Worm (Caenorhabditis elegans) whole organism, young adult: ENCODE results near the gene C56G2.4.

Experiments used
- B0336.3 ChIP-seq: fragments of 200-800 bp; sonication (Bioruptor generic); IDR thresholded peaks from 2 replicates; pipeline ENCODE4 v1.3.6; 2022; ENCODE audit warnings: missing genetic modification characterization, missing compliant biosample characterization
- C06A6.2 ChIP-seq: fragments of 200-800 bp; sonication (Bioruptor generic); conservative IDR thresholded peaks from 2 replicates; pipeline ENCODE4 v1.3.6; 2022; ENCODE audit warnings: missing genetic modification characterization, missing compliant biosample characterization
- F10E7.11 ChIP-seq: sonication (generic microtip); optimal IDR thresholded peaks from 2 replicates; lab custom pipeline; 2017; ENCODE audit warnings: mild to moderate bottlenecking, missing genetic modification characterization, moderate library complexity, missing compliant biosample characterization
- K12H6.12 ChIP-seq: fragments of 200-800 bp; sonication (Bioruptor generic); optimal IDR thresholded peaks from 2 replicates; lab custom pipeline; 2018; ENCODE audit warnings: mild to moderate bottlenecking, missing genetic modification characterization, missing compliant biosample characterization
- T26A5.8 ChIP-seq: sonication (generic microtip); optimal IDR thresholded peaks from 2 replicates; lab custom pipeline; 2016; ENCODE audit warnings: missing genetic modification characterization, missing compliant biosample characterization
- Y53F4B.3 ChIP-seq: fragments of 200-800 bp; sonication (Bioruptor generic); IDR thresholded peaks from 2 replicates; pipeline ENCODE4 v1.3.6; 2022; ENCODE audit warnings: missing genetic modification reagents, missing genetic modification characterization, missing compliant biosample characterization
- akir-1 ChIP-seq: fragments of 200-800 bp; sonication (Bioruptor generic); optimal IDR thresholded peaks from 2 replicates; lab custom pipeline; 2018; ENCODE audit warnings: mild to moderate bottlenecking, missing genetic modification characterization, moderate library complexity, missing compliant biosample characterization
- ama-1 ChIP-seq, 3 experiments: fragments of 150-350 bp in 1 of 3; sonication (generic microtip) in 2 of 3; optimal IDR thresholded peaks; 2 replicates each; lab custom pipeline; 2014 to 2018; ENCODE audit warnings: missing biosample characterization in 2 of 3, missing genetic modification characterization in 2 of 3, missing genetic modification reagents in 2 of 3
- atf-7 ChIP-seq: sonication (generic microtip); optimal IDR thresholded peaks from 2 replicates; lab custom pipeline; 2017; ENCODE audit warnings: mild to moderate bottlenecking, missing genetic modification characterization, missing compliant biosample characterization
- athp-1 ChIP-seq: sonication (generic microtip); optimal IDR thresholded peaks from 2 replicates; lab custom pipeline; 2017; ENCODE audit warnings: mild to moderate bottlenecking, missing genetic modification characterization, missing compliant biosample characterization
- attf-3 ChIP-seq: fragments of 200-800 bp; sonication (Bioruptor generic); conservative IDR thresholded peaks from 2 replicates; pipeline ENCODE4 v1.3.6; 2022; ENCODE audit warnings: missing genetic modification reagents, missing genetic modification characterization, missing compliant biosample characterization
- bed-2 ChIP-seq: fragments of 200-800 bp; sonication (Bioruptor generic); IDR thresholded peaks from 2 replicates; pipeline ENCODE4 v1.3.6; 2022; ENCODE audit warnings: missing genetic modification reagents, missing genetic modification characterization, missing compliant biosample characterization
- ccch-3 ChIP-seq: fragments of 200-800 bp; sonication (Bioruptor generic); optimal IDR thresholded peaks from 2 replicates; lab custom pipeline; 2018; ENCODE audit warnings: mild to moderate bottlenecking, missing genetic modification characterization, missing compliant biosample characterization
- cebp-1 ChIP-seq, 2 experiments: fragments of 200-800 bp in 1 of 2; sonication (Bioruptor generic) in 1 of 2; sonication (generic microtip) in 1 of 2; IDR thresholded peaks in 1 of 2; optimal IDR thresholded peaks in 1 of 2; 2 replicates each; pipeline versions ENCODE4 v1.3.6 to Lab custom; 2017 to 2022; ENCODE audit warnings: missing compliant biosample characterization in 2 of 2, missing genetic modification characterization in 2 of 2, mild to moderate bottlenecking in 1 of 2, missing genetic modification reagents in 1 of 2, moderate library complexity in 1 of 2
- cebp-2 ChIP-seq: fragments of 200-800 bp; sonication (Bioruptor generic); IDR thresholded peaks from 2 replicates; pipeline ENCODE4 v1.3.6; 2022; ENCODE audit warnings: missing genetic modification characterization, missing compliant biosample characterization
- ceh-91 ChIP-seq: fragments of 200-800 bp; sonication (Bioruptor generic); IDR thresholded peaks from 2 replicates; pipeline ENCODE4 v1.3.6; 2022; ENCODE audit warnings: missing genetic modification reagents, missing genetic modification characterization, missing compliant biosample characterization
- dpff-1 ChIP-seq: sonication (generic microtip); optimal IDR thresholded peaks from 2 replicates; lab custom pipeline; 2017; ENCODE audit warnings: mild to moderate bottlenecking, missing genetic modification characterization, missing compliant biosample characterization
- efl-1 ChIP-seq: fragments of 150-350 bp; optimal IDR thresholded peaks from 2 replicates; lab custom pipeline; 2014; ENCODE audit warnings: missing biosample characterization, missing genetic modification reagents, missing genetic modification characterization
- ekl-4 ChIP-seq: fragments of 200-800 bp; sonication (Bioruptor generic); IDR thresholded peaks from 2 replicates; pipeline ENCODE4 v1.3.6; 2022; ENCODE audit warnings: missing genetic modification reagents, missing genetic modification characterization, missing compliant biosample characterization
- him-1 ChIP-seq: sonication (generic microtip); optimal IDR thresholded peaks from 2 replicates; lab custom pipeline; 2016; ENCODE audit warnings: missing genotype, missing genetic modification reagents, missing genetic modification characterization, missing compliant biosample characterization
- hlh-12 ChIP-seq: sonication (generic microtip); optimal IDR thresholded peaks from 2 replicates; lab custom pipeline; 2016; ENCODE audit warnings: missing genetic modification characterization, missing compliant biosample characterization
- let-526 ChIP-seq: fragments of 200-800 bp; sonication (Bioruptor generic); IDR thresholded peaks from 2 replicates; pipeline ENCODE4 v1.3.6; 2022; ENCODE audit warnings: missing genetic modification reagents, missing genetic modification characterization, missing compliant biosample characterization
- let-607 ChIP-seq, 2 experiments: fragments of 200-800 bp in 1 of 2; sonication (Bioruptor generic) in 1 of 2; sonication (generic microtip) in 1 of 2; optimal IDR thresholded peaks; 2 replicates each; lab custom pipeline; 2016 to 2018; ENCODE audit warnings: mild to moderate bottlenecking in 2 of 2, missing compliant biosample characterization in 2 of 2, missing genetic modification characterization in 2 of 2, moderate library complexity in 2 of 2, missing genotype in 1 of 2
- lin-26 ChIP-seq: fragments of 200-800 bp; sonication (Bioruptor generic); IDR thresholded peaks from 2 replicates; pipeline ENCODE4 v1.3.6; 2022; ENCODE audit warnings: missing genetic modification reagents, missing genetic modification characterization, missing compliant biosample characterization
- lin-35 ChIP-seq, 3 experiments: fragments of 150-350 bp in 2 of 3; sonication (generic microtip) in 1 of 3; optimal IDR thresholded peaks; 2 replicates each; lab custom pipeline; 2014 to 2018; ENCODE audit warnings: missing biosample characterization in 3 of 3, missing genetic modification characterization in 3 of 3, missing genetic modification reagents in 3 of 3
- lin-40 ChIP-seq: sonication (generic microtip); optimal IDR thresholded peaks from 2 replicates; lab custom pipeline; 2016; ENCODE audit warnings: missing genetic modification characterization, mild to moderate bottlenecking, missing compliant biosample characterization, missing genotype, missing genetic modification reagents
- lir-1 ChIP-seq: fragments of 200-800 bp; sonication (Bioruptor generic); conservative IDR thresholded peaks from 2 replicates; pipeline ENCODE4 v1.3.6; 2022; ENCODE audit warnings: missing genetic modification reagents, missing genetic modification characterization, missing compliant biosample characterization
- lsl-1 ChIP-seq: fragments of 200-800 bp; sonication (Bioruptor generic); optimal IDR thresholded peaks from 2 replicates; lab custom pipeline; 2018; ENCODE audit warnings: mild to moderate bottlenecking, missing genetic modification characterization, moderate library complexity, missing compliant biosample characterization
- lsy-27 ChIP-seq: sonication (generic microtip); optimal IDR thresholded peaks from 2 replicates; lab custom pipeline; 2017; ENCODE audit warnings: missing genetic modification characterization, mild to moderate bottlenecking, missing compliant biosample characterization, antibody characterized with exemption, missing genotype, borderline replicate concordance; ENCODE audit not compliant: insufficient read depth
- madf-10 ChIP-seq: sonication (generic microtip); optimal IDR thresholded peaks from 2 replicates; lab custom pipeline; 2016; ENCODE audit warnings: mild to moderate bottlenecking, missing genetic modification characterization, missing compliant biosample characterization
- madf-3 ChIP-seq: fragments of 200-800 bp; sonication (Bioruptor generic); IDR thresholded peaks from 2 replicates; pipeline ENCODE4 v1.3.6; 2022; ENCODE audit warnings: missing genetic modification reagents, missing genetic modification characterization, missing compliant biosample characterization
- madf-6 ChIP-seq: fragments of 200-800 bp; sonication (Bioruptor generic); IDR thresholded peaks from 2 replicates; pipeline ENCODE4 v1.3.6; 2022; ENCODE audit warnings: missing genetic modification reagents, missing genetic modification characterization, missing compliant biosample characterization
- nfya-2 ChIP-seq: fragments of 200-800 bp; sonication (Bioruptor generic); IDR thresholded peaks from 2 replicates; pipeline ENCODE4 v1.3.6; 2022; ENCODE audit warnings: missing genetic modification reagents, missing genetic modification characterization, missing compliant biosample characterization
- nfyb-1 ChIP-seq: fragments of 200-800 bp; sonication (Bioruptor generic); IDR thresholded peaks from 2 replicates; pipeline ENCODE4 v1.3.6; 2022; ENCODE audit warnings: missing genetic modification reagents, missing genetic modification characterization, missing compliant biosample characterization
- nhr-90 ChIP-seq: sonication (generic microtip); optimal IDR thresholded peaks from 2 replicates; lab custom pipeline; 2016; ENCODE audit warnings: missing genotype, mild to moderate bottlenecking, missing genetic modification characterization, missing compliant biosample characterization
- pbrm-1 ChIP-seq: fragments of 200-800 bp; sonication (Bioruptor generic); IDR thresholded peaks from 2 replicates; pipeline ENCODE4 v1.3.6; 2022; ENCODE audit warnings: missing genetic modification reagents, missing genetic modification characterization, missing compliant biosample characterization
- pha-4 ChIP-seq: fragments of 150-350 bp; sonication (generic microtip); optimal IDR thresholded peaks from 2 replicates; lab custom pipeline; 2014; ENCODE audit warnings: missing biosample characterization, missing genetic modification reagents, missing genetic modification characterization
- rcor-1 ChIP-seq: fragments of 200-800 bp; sonication (Bioruptor generic); IDR thresholded peaks from 2 replicates; pipeline ENCODE4 v1.3.6; 2022; ENCODE audit warnings: missing genetic modification reagents, missing genetic modification characterization, missing compliant biosample characterization
- repo-1 ChIP-seq: sonication (generic microtip); optimal IDR thresholded peaks from 2 replicates; lab custom pipeline; 2017; ENCODE audit warnings: mild to moderate bottlenecking, missing genetic modification characterization, missing compliant biosample characterization
- snpc-1.3 ChIP-seq: sonication (generic microtip); optimal IDR thresholded peaks from 2 replicates; lab custom pipeline; 2017; ENCODE audit warnings: missing genetic modification characterization, mild to moderate bottlenecking, missing compliant biosample characterization, antibody characterized with exemption, moderate library complexity, missing genotype, missing genetic modification reagents; ENCODE audit not compliant: insufficient read depth
- tlf-1 ChIP-seq: fragments of 200-800 bp; sonication (Bioruptor generic); optimal IDR thresholded peaks from 2 replicates; lab custom pipeline; 2018; ENCODE audit warnings: mild to moderate bottlenecking, missing genetic modification characterization, missing compliant biosample characterization
- unc-62 ChIP-seq: fragments of 150-350 bp; optimal IDR thresholded peaks from 2 replicates; lab custom pipeline; 2014; ENCODE audit warnings: missing biosample characterization, missing genetic modification reagents, missing genetic modification characterization
- xnd-1 ChIP-seq: sonication (generic microtip); optimal IDR thresholded peaks from 2 replicates; lab custom pipeline; 2016; ENCODE audit warnings: missing genotype, missing genetic modification reagents, missing genetic modification characterization, missing compliant biosample characterization
- zim-3 ChIP-seq: sonication (generic microtip); optimal IDR thresholded peaks from 2 replicates; lab custom pipeline; 2017; ENCODE audit warnings: mild to moderate bottlenecking, missing genetic modification characterization, moderate library complexity, missing compliant biosample characterization
- ztf-18 ChIP-seq: sonication (generic microtip); optimal IDR thresholded peaks from 2 replicates; lab custom pipeline; 2016; ENCODE audit warnings: missing genotype, mild to moderate bottlenecking, missing genetic modification characterization, missing compliant biosample characterization
- ztf-26 ChIP-seq: sonication (generic microtip); optimal IDR thresholded peaks from 2 replicates; lab custom pipeline; 2017; ENCODE audit warnings: missing genetic modification characterization, missing compliant biosample characterization
- ztf-3 ChIP-seq: fragments of 200-800 bp; sonication (Bioruptor generic); optimal IDR thresholded peaks from 2 replicates; lab custom pipeline; 2018; ENCODE audit warnings: mild to moderate bottlenecking, missing genetic modification characterization, missing compliant biosample characterization
- ztf-6 ChIP-seq: fragments of 200-800 bp; sonication (Bioruptor generic); IDR thresholded peaks from 2 replicates; pipeline ENCODE4 v1.3.6; 2022; ENCODE audit warnings: missing genetic modification reagents, missing genetic modification characterization, missing compliant biosample characterization

Gene C56G2.4

DNA sequence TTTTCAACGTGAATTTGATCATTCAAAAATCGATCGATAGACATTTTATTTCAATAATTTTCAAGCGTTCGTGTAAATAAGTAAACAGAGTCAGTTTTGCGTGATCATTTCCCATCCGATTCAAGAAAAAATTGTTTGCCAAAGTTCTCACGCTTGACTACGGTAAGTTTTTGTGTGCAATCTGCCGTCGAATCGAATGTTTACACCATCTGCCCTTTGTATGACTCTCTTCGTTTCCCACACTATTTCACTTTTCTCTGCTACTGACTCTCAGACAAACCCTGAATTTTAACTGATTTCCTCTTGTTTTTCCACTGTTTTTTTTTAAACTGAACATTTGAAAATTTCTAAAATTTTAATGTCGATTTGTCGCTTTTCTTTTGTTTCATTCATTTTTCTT, 13.2 kb downstream of the C56G2.4 start (continued):
- TF ChIP-seq lsy-27 (no peak), snpc-1.3 (tag; lab: Kevin White, UChicago) (no peak), let-607 (tag; optimal IDR thresholded peaks at IDR 0.05; lab: Kevin White, UChicago) (peak in 1 of 2 experiments; percentile 11), F10E7.11 (no peak), atf-7 (tag; lab: Kevin White, UChicago) (peak; percentile 12), ama-1 (optimal IDR thresholded peaks at IDR 0.05; lab: Kevin White, UChicago) (no peak), ama-1 (GFP tag; optimal IDR thresholded peaks at IDR 0.05; lab: Kevin White, UChicago) (no peak), xnd-1 (tag; lab: Kevin White, UChicago) (peak; percentile 27), cebp-1 (GFP tag; IDR thresholded peaks at IDR 0.05; lab: Robert Waterston, UW) (no peak), cebp-1 (tag; optimal IDR thresholded peaks at IDR 0.05; lab: Kevin White, UChicago) (peak; percentile 74), T26A5.8 (tag; lab: Kevin White, UChicago) (no peak), lin-35 (GFP tag; optimal IDR thresholded peaks at IDR 0.05; lab: Kevin White, UChicago) (peak in 1 of 3 experiments; percentile 56), pha-4 (no peak), dpff-1 (no peak), ztf-3 (GFP tag; lab: Kevin White, UChicago) (no peak), efl-1 (GFP tag; lab: Kevin White, UChicago) (peak; percentile 54), let-526 (GFP tag; lab: Robert Waterston, UW) (peak; percentile 61; the same call in 1 of the 2 replicates), nfya-2 (no peak), nfyb-1 (0 out of 2 replicates have a peak, but pooled peaks have one; percentile 38), Y53F4B.3 (GFP tag; lab: Robert Waterston, UW) (no peak), attf-3 (GFP tag; lab: Robert Waterston, UW) (peak; percentile 58), lin-26 (GFP tag; lab: Robert Waterston, UW) (no peak), ztf-18 (tag; lab: Kevin White, UChicago) (peak; percentile 38), unc-62 (GFP tag; lab: Kevin White, UChicago) (no peak), pbrm-1 (GFP tag; lab: Robert Waterston, UW) (peak; percentile 83), lsl-1 (GFP tag; lab: Kevin White, UChicago) (peak; percentile 92), nhr-90 (tag; lab: Kevin White, UChicago) (no peak), ztf-26 (tag; lab: Kevin White, UChicago) (peak; percentile 13), lir-1 (GFP tag; lab: Robert Waterston, UW) (peak; percentile 57; the same call in 1 of the 2 replicates), rcor-1 (GFP tag; lab: Robert Waterston, UW) (peak; percentile 73), tlf-1 (GFP tag; lab: Kevin White, UChicago) (peak; percentile 54), madf-6 (GFP tag; lab: Robert Waterston, UW) (peak; percentile 83), K12H6.12 (tag; lab: Kevin White, UChicago) (peak; percentile 80), ceh-91 (GFP tag; lab: Robert Waterston, UW) (peak; percentile 66), cebp-2 (GFP tag; lab: Robert Waterston, UW) (no peak), C06A6.2 (GFP tag; lab: Robert Waterston, UW) (no peak), repo-1 (tag; lab: Kevin White, UChicago) (peak; percentile 63), him-1 (tag; lab: Kevin White, UChicago) (peak; percentile 26), bed-2 (GFP tag; lab: Robert Waterston, UW) (no peak), madf-10 (tag; lab: Kevin White, UChicago) (peak; percentile 37), ztf-6 (GFP tag; lab: Robert Waterston, UW) (no peak), lin-40 (tag; lab: Kevin White, UChicago) (peak; percentile 76), ccch-3 (no peak), madf-3 (GFP tag; lab: Robert Waterston, UW) (0 out of 2 replicates have a peak, but pooled peaks have one; percentile 44), ekl-4 (GFP tag; lab: Robert Waterston, UW) (peak; percentile 80), hlh-12 (tag; lab: Kevin White, UChicago) (no peak), B0336.3 (GFP tag; lab: Robert Waterston, UW) (peak; percentile 71; the same call in 1 of the 2 replicates), akir-1 (no peak), zim-3 (tag; lab: Kevin White, UChicago) (no peak), athp-1 (tag; lab: Kevin White, UChicago) (peak; percentile 69)
